Worm (Caenorhabditis elegans) whole organism, young adult: Measurements from ENCODE around the gene sra-9.

Experiments used
- B0035.1 ChIP-seq: sonication (generic microtip); optimal IDR thresholded peaks from 2 replicates; lab custom pipeline; 2016; ENCODE audit warnings: missing genetic modification characterization, mild to moderate bottlenecking, missing compliant biosample characterization, missing genotype, missing genetic modification reagents
- B0261.1 ChIP-seq: sonication (generic microtip); optimal IDR thresholded peaks from 2 replicates; lab custom pipeline; 2016; ENCODE audit warnings: mild to moderate bottlenecking, missing genetic modification characterization, moderate library complexity, missing compliant biosample characterization
- C06A6.2 ChIP-seq: fragments of 200-800 bp; sonication (Bioruptor generic); conservative IDR thresholded peaks from 2 replicates; pipeline ENCODE4 v1.3.6; 2022; ENCODE audit warnings: missing genetic modification characterization, missing compliant biosample characterization
- C17E4.6 ChIP-seq: fragments of 200-800 bp; sonication (Bioruptor generic); IDR thresholded peaks from 2 replicates; pipeline ENCODE4 v1.3.6; 2022; ENCODE audit warnings: missing genetic modification reagents, missing genetic modification characterization, missing compliant biosample characterization
- F33H1.4 ChIP-seq: fragments of 200-800 bp; sonication (Bioruptor generic); IDR thresholded peaks from 2 replicates; pipeline ENCODE4 v1.3.6; 2022; ENCODE audit warnings: missing genetic modification reagents, missing genetic modification characterization, missing compliant biosample characterization
- F49E8.2 ChIP-seq: sonication (generic microtip); optimal IDR thresholded peaks from 3 replicates; lab custom pipeline; 2017; ENCODE audit warnings: missing genetic modification characterization, mild to moderate bottlenecking, missing compliant biosample characterization, antibody characterized with exemption, moderate library complexity; ENCODE audit not compliant: insufficient read depth
- Y53G8AR.9 ChIP-seq: fragments of 200-800 bp; sonication (Bioruptor generic); conservative IDR thresholded peaks from 2 replicates; pipeline ENCODE4 v1.3.6; 2022; ENCODE audit warnings: missing genetic modification reagents, missing genetic modification characterization, missing compliant biosample characterization
- Y95B8A.8 ChIP-seq: fragments of 200-800 bp; sonication (Bioruptor generic); IDR thresholded peaks from 2 replicates; pipeline ENCODE4 v1.3.6; 2022; ENCODE audit warnings: missing genetic modification reagents, missing genetic modification characterization, missing compliant biosample characterization
- ZK185.1 ChIP-seq: sonication (generic microtip); optimal IDR thresholded peaks from 2 replicates; lab custom pipeline; 2016; ENCODE audit warnings: mild to moderate bottlenecking, missing genetic modification characterization, missing compliant biosample characterization; ENCODE audit not compliant: poor library complexity, severe bottlenecking
- aptf-2 ChIP-seq: fragments of 200-800 bp; sonication (Bioruptor generic); conservative IDR thresholded peaks from 2 replicates; pipeline ENCODE4 v1.3.6; 2022; ENCODE audit warnings: missing genetic modification reagents, missing genetic modification characterization, missing compliant biosample characterization
- atf-7 ChIP-seq: sonication (generic microtip); optimal IDR thresholded peaks from 2 replicates; lab custom pipeline; 2017; ENCODE audit warnings: mild to moderate bottlenecking, missing genetic modification characterization, missing compliant biosample characterization
- attf-6 ChIP-seq: fragments of 200-800 bp; sonication (Bioruptor generic); IDR thresholded peaks from 2 replicates; pipeline ENCODE4 v1.3.6; 2022; ENCODE audit warnings: missing genetic modification reagents, missing genetic modification characterization, missing compliant biosample characterization
- bed-2 ChIP-seq: fragments of 200-800 bp; sonication (Bioruptor generic); IDR thresholded peaks from 2 replicates; pipeline ENCODE4 v1.3.6; 2022; ENCODE audit warnings: missing genetic modification reagents, missing genetic modification characterization, missing compliant biosample characterization
- cebp-1 ChIP-seq, 2 experiments: fragments of 200-800 bp in 1 of 2; sonication (Bioruptor generic) in 1 of 2; sonication (generic microtip) in 1 of 2; IDR thresholded peaks in 1 of 2; optimal IDR thresholded peaks in 1 of 2; 2 replicates each; pipeline versions ENCODE4 v1.3.6 to Lab custom; 2017 to 2022; ENCODE audit warnings: missing compliant biosample characterization in 2 of 2, missing genetic modification characterization in 2 of 2, mild to moderate bottlenecking in 1 of 2, missing genetic modification reagents in 1 of 2, moderate library complexity in 1 of 2
- cebp-2 ChIP-seq: fragments of 200-800 bp; sonication (Bioruptor generic); IDR thresholded peaks from 2 replicates; pipeline ENCODE4 v1.3.6; 2022; ENCODE audit warnings: missing genetic modification characterization, missing compliant biosample characterization
- ceh-100 ChIP-seq: fragments of 200-800 bp; sonication (Bioruptor generic); IDR thresholded peaks from 2 replicates; pipeline ENCODE4 v1.3.6; 2022; ENCODE audit warnings: missing genetic modification reagents, missing genetic modification characterization, missing compliant biosample characterization
- ceh-40 ChIP-seq: fragments of 200-800 bp; sonication (Bioruptor generic); IDR thresholded peaks from 2 replicates; pipeline ENCODE4 v1.3.6; 2022; ENCODE audit warnings: missing genetic modification characterization, missing compliant biosample characterization
- chd-7 ChIP-seq: sonication (generic microtip); optimal IDR thresholded peaks from 2 replicates; lab custom pipeline; 2016; ENCODE audit warnings: mild to moderate bottlenecking, missing genetic modification characterization, moderate library complexity, missing compliant biosample characterization
- dox-1 ChIP-seq: fragments of 200-800 bp; sonication (Bioruptor generic); IDR thresholded peaks from 2 replicates; pipeline ENCODE4 v1.3.6; 2022; ENCODE audit warnings: missing genetic modification reagents, missing genetic modification characterization, missing compliant biosample characterization
- dpl-1 ChIP-seq: fragments of 150-350 bp; optimal IDR thresholded peaks from 2 replicates; lab custom pipeline; 2014; ENCODE audit warnings: missing biosample characterization, missing genetic modification reagents, missing genetic modification characterization
- efl-1 ChIP-seq: fragments of 150-350 bp; optimal IDR thresholded peaks from 2 replicates; lab custom pipeline; 2014; ENCODE audit warnings: missing biosample characterization, missing genetic modification reagents, missing genetic modification characterization
- gei-17 ChIP-seq: fragments of 200-800 bp; sonication (Bioruptor generic); optimal IDR thresholded peaks from 2 replicates; lab custom pipeline; 2018; ENCODE audit warnings: mild to moderate bottlenecking, missing genetic modification characterization, missing compliant biosample characterization
- him-1 ChIP-seq: sonication (generic microtip); optimal IDR thresholded peaks from 2 replicates; lab custom pipeline; 2016; ENCODE audit warnings: missing genotype, missing genetic modification reagents, missing genetic modification characterization, missing compliant biosample characterization
- hlh-26 ChIP-seq: fragments of 200-800 bp; sonication (Bioruptor generic); conservative IDR thresholded peaks from 2 replicates; pipeline ENCODE4 v1.3.6; 2022; ENCODE audit warnings: missing genetic modification reagents, missing genetic modification characterization, missing compliant biosample characterization
- hrde-1 ChIP-seq: sonication (generic microtip); optimal IDR thresholded peaks from 2 replicates; lab custom pipeline; 2016; ENCODE audit warnings: missing genetic modification characterization, mild to moderate bottlenecking, missing compliant biosample characterization, moderate library complexity, missing genotype, missing genetic modification reagents, borderline replicate concordance
- let-526 ChIP-seq: fragments of 200-800 bp; sonication (Bioruptor generic); IDR thresholded peaks from 2 replicates; pipeline ENCODE4 v1.3.6; 2022; ENCODE audit warnings: missing genetic modification reagents, missing genetic modification characterization, missing compliant biosample characterization
- lsl-1 ChIP-seq: fragments of 200-800 bp; sonication (Bioruptor generic); optimal IDR thresholded peaks from 2 replicates; lab custom pipeline; 2018; ENCODE audit warnings: mild to moderate bottlenecking, missing genetic modification characterization, moderate library complexity, missing compliant biosample characterization
- madf-3 ChIP-seq: fragments of 200-800 bp; sonication (Bioruptor generic); IDR thresholded peaks from 2 replicates; pipeline ENCODE4 v1.3.6; 2022; ENCODE audit warnings: missing genetic modification reagents, missing genetic modification characterization, missing compliant biosample characterization
- madf-6 ChIP-seq: fragments of 200-800 bp; sonication (Bioruptor generic); IDR thresholded peaks from 2 replicates; pipeline ENCODE4 v1.3.6; 2022; ENCODE audit warnings: missing genetic modification reagents, missing genetic modification characterization, missing compliant biosample characterization
- madf-8 ChIP-seq: fragments of 200-800 bp; sonication (Bioruptor generic); conservative IDR thresholded peaks from 2 replicates; pipeline ENCODE4 v1.3.6; 2022; ENCODE audit warnings: missing genetic modification reagents, missing genetic modification characterization, missing compliant biosample characterization
- mel-28 ChIP-seq: sonication (generic microtip); optimal IDR thresholded peaks from 2 replicates; lab custom pipeline; 2016; ENCODE audit warnings: borderline replicate concordance, mild to moderate bottlenecking, missing genetic modification characterization, missing compliant biosample characterization
- mes-4 ChIP-seq: sonication (generic microtip); optimal IDR thresholded peaks from 2 replicates; lab custom pipeline; 2016; ENCODE audit warnings: missing genotype, missing genetic modification characterization, missing compliant biosample characterization
- nfyb-1 ChIP-seq: fragments of 200-800 bp; sonication (Bioruptor generic); IDR thresholded peaks from 2 replicates; pipeline ENCODE4 v1.3.6; 2022; ENCODE audit warnings: missing genetic modification reagents, missing genetic modification characterization, missing compliant biosample characterization
- nhr-27 ChIP-seq: fragments of 200-800 bp; sonication (Bioruptor generic); optimal IDR thresholded peaks from 2 replicates; lab custom pipeline; 2018; ENCODE audit warnings: mild to moderate bottlenecking, missing genetic modification characterization, moderate library complexity, missing compliant biosample characterization
- rcor-1 ChIP-seq: fragments of 200-800 bp; sonication (Bioruptor generic); IDR thresholded peaks from 2 replicates; pipeline ENCODE4 v1.3.6; 2022; ENCODE audit warnings: missing genetic modification reagents, missing genetic modification characterization, missing compliant biosample characterization
- rec-8 ChIP-seq, 2 experiments: sonication (generic microtip); optimal IDR thresholded peaks; 2 replicates each; lab custom pipeline; 2016; ENCODE audit warnings: mild to moderate bottlenecking in 2 of 2, missing genetic modification characterization in 2 of 2, missing genetic modification reagents in 2 of 2, missing genotype in 2 of 2, missing biosample characterization in 1 of 2, missing compliant biosample characterization in 1 of 2, moderate library complexity in 1 of 2
- sea-2 ChIP-seq: fragments of 200-800 bp; sonication (Bioruptor generic); IDR thresholded peaks from 2 replicates; pipeline ENCODE4 v1.3.6; 2022; ENCODE audit warnings: missing genetic modification characterization, missing compliant biosample characterization
- snpc-1.3 ChIP-seq: sonication (generic microtip); optimal IDR thresholded peaks from 2 replicates; lab custom pipeline; 2017; ENCODE audit warnings: missing genetic modification characterization, mild to moderate bottlenecking, missing compliant biosample characterization, antibody characterized with exemption, moderate library complexity, missing genotype, missing genetic modification reagents; ENCODE audit not compliant: insufficient read depth
- snpc-3.4 ChIP-seq: sonication (generic microtip); optimal IDR thresholded peaks from 2 replicates; lab custom pipeline; 2017; ENCODE audit warnings: missing genetic modification characterization, mild to moderate bottlenecking, missing compliant biosample characterization, antibody characterized with exemption, moderate library complexity, missing genotype, missing genetic modification reagents
- tbx-9 ChIP-seq: sonication (generic microtip); optimal IDR thresholded peaks from 2 replicates; lab custom pipeline; 2016; ENCODE audit warnings: borderline replicate concordance, missing genetic modification characterization, inconsistent platforms, missing compliant biosample characterization
- tlf-1 ChIP-seq: fragments of 200-800 bp; sonication (Bioruptor generic); optimal IDR thresholded peaks from 2 replicates; lab custom pipeline; 2018; ENCODE audit warnings: mild to moderate bottlenecking, missing genetic modification characterization, missing compliant biosample characterization
- unc-130 ChIP-seq: sonication (generic microtip); optimal IDR thresholded peaks from 2 replicates; lab custom pipeline; 2016; ENCODE audit warnings: missing genetic modification reagents, missing genetic modification characterization, missing compliant biosample characterization
- unc-62 ChIP-seq: fragments of 150-350 bp; optimal IDR thresholded peaks from 2 replicates; lab custom pipeline; 2014; ENCODE audit warnings: missing biosample characterization, missing genetic modification reagents, missing genetic modification characterization
- xnd-1 ChIP-seq: sonication (generic microtip); optimal IDR thresholded peaks from 2 replicates; lab custom pipeline; 2016; ENCODE audit warnings: missing genotype, missing genetic modification reagents, missing genetic modification characterization, missing compliant biosample characterization
- zfh-2 ChIP-seq: fragments of 200-800 bp; sonication (Bioruptor generic); conservative IDR thresholded peaks from 2 replicates; pipeline ENCODE4 v1.3.6; 2022; ENCODE audit warnings: missing genetic modification reagents, missing genetic modification characterization, missing compliant biosample characterization
- ztf-28 ChIP-seq: fragments of 200-800 bp; sonication (Bioruptor generic); IDR thresholded peaks from 2 replicates; pipeline ENCODE4 v1.3.6; 2022; ENCODE audit warnings: missing genetic modification reagents, missing genetic modification characterization, missing compliant biosample characterization

Gene sra-9

DNA sequence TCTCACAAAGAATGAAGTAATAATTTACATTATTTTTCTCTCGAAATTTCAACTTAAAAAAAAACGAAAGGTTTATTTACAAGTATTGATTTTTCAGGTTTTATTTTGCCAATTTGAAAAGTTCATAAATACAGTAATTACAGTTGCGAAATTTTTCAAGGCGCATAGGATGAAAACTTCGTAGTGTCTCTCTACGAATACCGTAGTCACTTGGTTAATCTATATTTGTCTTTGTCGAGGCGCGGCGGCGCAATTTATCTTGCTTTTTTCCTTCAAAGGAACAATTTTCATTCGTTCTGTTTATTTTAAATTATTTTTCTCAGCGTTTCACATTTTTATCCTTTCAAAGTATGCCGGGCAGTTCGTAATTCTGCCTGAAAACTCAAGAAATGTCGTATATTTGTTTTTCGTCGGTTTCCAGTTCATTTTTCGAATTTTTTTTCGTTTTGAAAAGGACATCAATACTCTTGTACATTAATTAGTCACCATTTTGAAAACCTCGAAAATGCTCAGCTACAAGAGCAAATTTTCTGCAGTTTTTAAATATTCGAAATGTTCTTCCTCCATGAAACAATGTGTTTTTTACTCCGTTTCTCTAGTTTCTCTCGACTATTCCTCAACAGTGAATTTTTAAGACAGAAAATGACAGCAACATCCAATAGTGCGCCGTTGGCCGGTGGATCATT lies 8.4 kb upstream of the sra-9 start, which contains the start of gene mex-6 (continued):
- TF ChIP-seq aptf-2, result no peak
- no peak for TF ChIP-seq ceh-100 (GFP tag; lab: Robert Waterston, UW)
- TF ChIP-seq dpl-1 (GFP tag; lab: Kevin White, UChicago), result peak; percentile 70
- no peak for TF ChIP-seq ZK185.1
- TF ChIP-seq nfyb-1 (GFP tag; lab: Robert Waterston, UW), result no peak
- TF ChIP-seq mel-28 (tag; lab: Kevin White, UChicago), result no peak
- no peak for TF ChIP-seq zfh-2 (GFP tag; lab: Robert Waterston, UW)
- no peak for TF ChIP-seq C06A6.2 (GFP tag; lab: Robert Waterston, UW)
- TF ChIP-seq Y95B8A.8 (GFP tag; lab: Robert Waterston, UW), result no peak
- TF ChIP-seq madf-6 (GFP tag; lab: Robert Waterston, UW), result peak; percentile 97
- peak; percentile 32 for TF ChIP-seq tlf-1
- TF ChIP-seq bed-2 (GFP tag; lab: Robert Waterston, UW), result no peak
- no peak; the same call in 1 of the 2 replicates for TF ChIP-seq dox-1 (GFP tag; lab: Robert Waterston, UW)
- peak; percentile 58 for TF ChIP-seq snpc-3.4 (tag; lab: Kevin White, UChicago)
- TF ChIP-seq C17E4.6 (GFP tag; lab: Robert Waterston, UW), result no peak
- TF ChIP-seq Y53G8AR.9 (GFP tag; lab: Robert Waterston, UW), result no peak
- TF ChIP-seq nhr-27 (tag; lab: Kevin White, UChicago), result no peak
- peak; percentile 95 for TF ChIP-seq efl-1 (GFP tag; lab: Kevin White, UChicago)
- TF ChIP-seq madf-8 (GFP tag; lab: Robert Waterston, UW), result peak; percentile 92
- TF ChIP-seq madf-3 (GFP tag; lab: Robert Waterston, UW), result peak; percentile 42; the same call in 1 of the 2 replicates
- TF ChIP-seq chd-7, result no peak
- no peak for TF ChIP-seq atf-7 (tag; lab: Kevin White, UChicago)
- TF ChIP-seq ceh-40, result no peak
- TF ChIP-seq hlh-26 (GFP tag; lab: Robert Waterston, UW), result no peak
- TF ChIP-seq sea-2, result no peak
- no peak for TF ChIP-seq unc-62
- no peak for TF ChIP-seq mes-4 (tag; lab: Kevin White, UChicago)
- TF ChIP-seq lsl-1 (GFP tag; lab: Kevin White, UChicago), result peak; percentile 98
- TF ChIP-seq cebp-2 (GFP tag; lab: Robert Waterston, UW), result no peak
- no peak for TF ChIP-seq attf-6 (GFP tag; lab: Robert Waterston, UW)
- TF ChIP-seq F33H1.4 (GFP tag; lab: Robert Waterston, UW), result peak; percentile 94
- TF ChIP-seq let-526 (GFP tag; lab: Robert Waterston, UW), result no peak
- TF ChIP-seq tbx-9 (tag; lab: Kevin White, UChicago), result no peak
- TF ChIP-seq ztf-28, result no peak
- no peak for TF ChIP-seq cebp-1 (GFP tag; IDR thresholded peaks at IDR 0.05; lab: Robert Waterston, UW)
- no peak for TF ChIP-seq cebp-1 (tag; optimal IDR thresholded peaks at IDR 0.05; lab: Kevin White, UChicago)
- TF ChIP-seq xnd-1 (tag; lab: Kevin White, UChicago), result peak; percentile 92
- no peak for TF ChIP-seq gei-17 (GFP tag; lab: Kevin White, UChicago)
- TF ChIP-seq B0261.1, result no peak
- TF ChIP-seq him-1 (tag; lab: Kevin White, UChicago), result peak; percentile 53
- no peak for TF ChIP-seq rec-8 (tag; optimal IDR thresholded peaks at IDR 0.05; lab: Kevin White, UChicago)
- peak; percentile 52; the same call in 1 of the 2 replicates for TF ChIP-seq rcor-1
- TF ChIP-seq unc-130 (GFP tag; lab: Kevin White, UChicago), result peak; percentile 52
- no peak for TF ChIP-seq hrde-1 (tag; lab: Kevin White, UChicago)
- TF ChIP-seq B0035.1, result no peak
- TF ChIP-seq snpc-1.3 (tag; lab: Kevin White, UChicago), result peak; percentile 49
- peak; percentile 30 for TF ChIP-seq F49E8.2 (tag; lab: Kevin White, UChicago)
